Worm (Caenorhabditis elegans): Measurements from ENCODE around the gene set-4.

ce11 chrII:6290047-6290582 is 41.0 kb downstream of the set-4 start, which contains the start of gene upb-1:
- TF ChIP-seq Y116A8C.19 (tag; optimal IDR thresholded peaks at IDR 0.05; ENCODE audit: borderline replicate concordance) = no peak
- TF ChIP-seq hpl-2 (GFP tag; optimal IDR thresholded peaks at IDR 0.05) = no peak
- no peak for TF ChIP-seq pag-3 (tag; optimal IDR thresholded peaks at IDR 0.05; ENCODE audit: borderline replicate concordance, insufficient read depth)
- no peak for TF ChIP-seq fkh-10 (GFP tag; optimal IDR thresholded peaks at IDR 0.05)
